Worm (Caenorhabditis elegans): ENCODE measurements around the gene clp-10.

DNA sequence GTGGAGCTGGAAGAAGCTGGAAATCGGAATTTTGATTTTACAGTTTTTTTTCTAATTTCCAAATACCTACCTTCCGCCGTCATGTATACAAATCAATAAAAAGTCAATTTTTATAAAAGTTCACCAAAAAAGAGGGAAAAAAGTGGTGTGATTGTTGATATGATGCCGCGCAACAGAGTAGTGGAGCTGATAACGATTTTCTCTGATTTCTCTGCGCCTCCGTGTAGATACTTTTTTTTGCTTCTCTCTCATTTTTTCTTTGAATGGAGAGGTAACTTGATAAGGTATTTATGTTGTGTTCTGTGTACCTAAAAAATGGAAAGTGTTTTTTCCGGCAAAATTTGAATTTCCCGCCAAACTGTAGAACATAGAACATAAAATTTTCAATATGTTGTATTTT lies 23.3 kb downstream of the clp-10 start, which contains the start of gene nhr-80:
- no peak for TF ChIP-seq flt-1 (GFP tag; IDR thresholded peaks at IDR 0.05)
- TF ChIP-seq cog-1 (tag; optimal IDR thresholded peaks at IDR 0.05): no peak
- TF ChIP-seq klf-2 (GFP tag; conservative IDR thresholded peaks at IDR 0.05): no peak
- TF ChIP-seq med-1 (GFP tag; optimal IDR thresholded peaks at IDR 0.05; ENCODE audit: insufficient read depth): no peak
- TF ChIP-seq ztf-23 (GFP tag; IDR thresholded peaks at IDR 0.05): no peak
- no peak for TF ChIP-seq T22C8.4 (GFP tag; IDR thresholded peaks at IDR 0.05)
- no peak for TF ChIP-seq ref-1 (GFP tag; conservative IDR thresholded peaks at IDR 0.05)
- TF ChIP-seq tab-1 (GFP tag; IDR thresholded peaks at IDR 0.05): no peak
